Fruit fly (Drosophila melanogaster): Measurements from ENCODE around the gene CG5039.

CG5039 gene

DNA sequence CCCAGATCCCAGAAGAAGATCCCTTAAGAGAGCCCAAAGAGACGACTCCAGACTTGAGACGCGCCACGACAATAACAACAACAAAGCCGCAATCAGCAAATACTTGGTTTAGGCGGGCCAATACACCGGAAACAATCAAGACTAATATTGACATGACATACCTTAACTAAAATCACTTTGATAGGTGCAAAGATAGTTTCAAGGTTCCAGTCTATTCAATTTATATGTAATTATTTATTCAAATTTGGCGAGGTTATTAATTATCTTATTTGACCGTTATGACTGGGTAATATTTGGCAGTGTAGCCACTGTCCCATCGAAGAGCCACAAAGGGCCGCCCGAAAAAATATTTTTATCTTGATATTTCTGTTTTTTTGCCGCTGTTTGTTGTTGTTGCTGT, 38.0 kb upstream of the CG5039 start (continued):
- TF ChIP-seq CG6765 (GFP tag; optimal IDR thresholded peaks at IDR 0.05): no peak
- TF ChIP-seq ftz-f1 (GFP tag; optimal IDR thresholded peaks at IDR 0.05): no peak
- TF ChIP-seq NC2α (GFP tag; optimal IDR thresholded peaks at IDR 0.05): no peak
- no peak; the same call in 2 of the 3 replicates for TF ChIP-seq B-H1 (GFP tag; IDR thresholded peaks at IDR 0.05)
- no peak for TF ChIP-seq CG6175 (GFP tag; IDR thresholded peaks at IDR 0.05)
- peak; percentile 70 for TF ChIP-seq CG8765 (GFP tag; IDR thresholded peaks at IDR 0.05)
- TF ChIP-seq CG6683 (GFP tag; optimal IDR thresholded peaks at IDR 0.05): no peak
- no peak for TF ChIP-seq CG8478 (optimal IDR thresholded peaks at IDR 0.05)
- peak; percentile 43; the same call in 1 of the 3 replicates for TF ChIP-seq CG11093 (GFP tag; IDR thresholded peaks at IDR 0.05)
- TF ChIP-seq slou (GFP tag; optimal IDR thresholded peaks at IDR 0.05): peak; percentile 21
- TF ChIP-seq CG42726 (GFP tag; IDR thresholded peaks at IDR 0.05; ENCODE audit: partially characterized antibody): no peak
- no peak for TF ChIP-seq Nf-YC (tag; optimal IDR thresholded peaks at IDR 0.05)
- TF ChIP-seq CG5245 (GFP tag; optimal IDR thresholded peaks at IDR 0.05): no peak
- peak; percentile 1; the same call in 1 of the 2 replicates for TF ChIP-seq Ravus (GFP tag; IDR thresholded peaks at IDR 0.05)
- no peak for TF ChIP-seq abd-A (tag; optimal IDR thresholded peaks at IDR 0.05)
- TF ChIP-seq CG12744 (GFP tag; optimal IDR thresholded peaks at IDR 0.05): peak; percentile 6
- no peak for TF ChIP-seq CG7928 (GFP tag; optimal IDR thresholded peaks at IDR 0.05)
- 0 out of 2 replicates have a peak, but pooled peaks have one; percentile 32 for TF ChIP-seq sens-2 (GFP tag; IDR thresholded peaks at IDR 0.05)
- peak; percentile 53 for TF ChIP-seq CG30403 (GFP tag; optimal IDR thresholded peaks at IDR 0.05)
- TF ChIP-seq CG11723 (GFP tag; optimal IDR thresholded peaks at IDR 0.05): no peak
- no peak for TF ChIP-seq Bdp1 (GFP tag; optimal IDR thresholded peaks at IDR 0.05)
- no peak for TF ChIP-seq CG13894 (tag; optimal IDR thresholded peaks at IDR 0.05)
- no peak for TF ChIP-seq Hmx (GFP tag; optimal IDR thresholded peaks at IDR 0.05)
- TF ChIP-seq CG1792 (GFP tag; optimal IDR thresholded peaks at IDR 0.05): no peak
- TF ChIP-seq sim (GFP tag; IDR thresholded peaks at IDR 0.05): peak; percentile 52; the same call in 1 of the 2 replicates
- no peak for TF ChIP-seq prd (optimal IDR thresholded peaks at IDR 0.05)
- peak; percentile 90 for TF ChIP-seq prd (GFP tag; IDR thresholded peaks at IDR 0.05)
- TF ChIP-seq Eip74EF (GFP tag; optimal IDR thresholded peaks at IDR 0.05): no peak
- peak; percentile 92 for TF ChIP-seq sens (GFP tag)
- TF ChIP-seq Asciz (GFP tag; optimal IDR thresholded peaks at IDR 0.05): no peak
- TF ChIP-seq CG3726 (GFP tag; IDR thresholded peaks at IDR 0.05): no peak
- peak; percentile 16 for TF ChIP-seq CG3407 (GFP tag; optimal IDR thresholded peaks at IDR 0.05)
- no peak for TF ChIP-seq C15 (GFP tag; IDR thresholded peaks at IDR 0.05)
- TF ChIP-seq oc (tag; optimal IDR thresholded peaks at IDR 0.05): no peak
- peak; percentile 38 for TF ChIP-seq CG10209 (GFP tag; optimal IDR thresholded peaks at IDR 0.05)
- TF ChIP-seq CG17361 (GFP tag; IDR thresholded peaks at IDR 0.05): peak; percentile 56
- peak; percentile 55 for TF ChIP-seq Max (GFP tag; optimal IDR thresholded peaks at IDR 0.05)
- TF ChIP-seq GATAe (GFP tag; conservative IDR thresholded peaks at IDR 0.05): no peak
- TF ChIP-seq ro (GFP tag; IDR thresholded peaks at IDR 0.05): no peak
- TF ChIP-seq CG12299 (tag; optimal IDR thresholded peaks at IDR 0.05): no peak
- TF ChIP-seq Dbx (GFP tag; IDR thresholded peaks at IDR 0.05): no peak
- no peak for TF ChIP-seq Gsc (GFP tag; IDR thresholded peaks at IDR 0.05)
- TF ChIP-seq CG9876 (GFP tag; optimal IDR thresholded peaks at IDR 0.05): no peak
- TF ChIP-seq CG6272 (GFP tag; IDR thresholded peaks at IDR 0.05): no peak
- TF ChIP-seq Fer1 (GFP tag; optimal IDR thresholded peaks at IDR 0.05): no peak
- TF ChIP-seq pfk (GFP tag; optimal IDR thresholded peaks at IDR 0.05): no peak
- no peak for TF ChIP-seq dati (GFP tag; IDR thresholded peaks at IDR 0.05)
- TF ChIP-seq Myb (GFP tag; optimal IDR thresholded peaks at IDR 0.05): no peak
- no peak for TF ChIP-seq klu (GFP tag; IDR thresholded peaks at IDR 0.05)
- TF ChIP-seq exex (tag; optimal IDR thresholded peaks at IDR 0.05): no peak
- peak; percentile 15 for TF ChIP-seq CG13296 (GFP tag; optimal IDR thresholded peaks at IDR 0.05)
- peak; percentile 4 for TF ChIP-seq CG12104 (GFP tag; optimal IDR thresholded peaks at IDR 0.05)
- TF ChIP-seq CG3838 (GFP tag; optimal IDR thresholded peaks at IDR 0.05): no peak

All from whole organism, embryonic.